Worm (Caenorhabditis elegans) whole organism, L1 larva: Measurements from ENCODE around the gene grl-10.

Experiments
- C16A3.4 ChIP-seq: fragments of 150-350 bp; optimal IDR thresholded peaks from 2 replicates; lab custom pipeline; 2014; ENCODE audit warnings: missing biosample characterization, missing genetic modification characterization
- C34B4.2 ChIP-seq: sonication (generic microtip); optimal IDR thresholded peaks from 2 replicates; lab custom pipeline; 2017; ENCODE audit warnings: mild to moderate bottlenecking, missing genetic modification characterization, missing compliant biosample characterization
- aly-2 ChIP-seq: fragments of 150-350 bp; optimal IDR thresholded peaks from 2 replicates; lab custom pipeline; 2014; ENCODE audit warnings: missing biosample characterization, missing genetic modification characterization
- ceh-8 ChIP-seq: fragments of 200-800 bp; sonication (Bioruptor generic); optimal IDR thresholded peaks from 2 replicates; lab custom pipeline; 2018; ENCODE audit warnings: mild to moderate bottlenecking, missing genetic modification characterization, moderate library complexity, missing compliant biosample characterization
- ceh-90 ChIP-seq: sonication (generic microtip); optimal IDR thresholded peaks from 2 replicates; lab custom pipeline; 2016; ENCODE audit warnings: missing genetic modification characterization, missing compliant biosample characterization
- dpl-1 ChIP-seq, 3 experiments: fragments of 150-350 bp in 2 of 3; sonication (generic microtip) in 1 of 3; optimal IDR thresholded peaks; 2 replicates each; lab custom pipeline; 2014 to 2017; ENCODE audit warnings: missing biosample characterization in 3 of 3, missing genetic modification characterization in 3 of 3, missing genetic modification reagents in 3 of 3
- dsc-1 ChIP-seq: sonication (generic microtip); optimal IDR thresholded peaks from 2 replicates; lab custom pipeline; 2016; ENCODE audit warnings: mild to moderate bottlenecking, missing genetic modification characterization, missing compliant biosample characterization
- egl-13 ChIP-seq: sonication (generic microtip); optimal IDR thresholded peaks from 2 replicates; lab custom pipeline; 2016; ENCODE audit warnings: missing genotype, missing genetic modification reagents, missing genetic modification characterization, missing compliant biosample characterization
- egl-27 ChIP-seq, 2 experiments: fragments of 150-350 bp in 1 of 2; sonication (generic microtip); optimal IDR thresholded peaks; 3 replicates each; lab custom pipeline; 2017 to 2018; ENCODE audit warnings: missing biosample characterization in 2 of 2, missing genetic modification characterization in 2 of 2, missing genetic modification reagents in 2 of 2
- elt-2 ChIP-seq: sonication (generic microtip); optimal IDR thresholded peaks from 2 replicates; lab custom pipeline; 2016; ENCODE audit warnings: missing genetic modification characterization, mild to moderate bottlenecking, inconsistent platforms, missing compliant biosample characterization, missing genetic modification reagents
- elt-3 ChIP-seq, 6 experiments: fragments of 150-350 bp in 1 of 6; sonication (generic microtip); optimal IDR thresholded peaks; 2 replicates each; lab custom pipeline; 2017 to 2018; ENCODE audit warnings: missing biosample characterization in 6 of 6, missing genetic modification characterization in 6 of 6, inconsistent platforms in 1 of 6
- ets-5 ChIP-seq: fragments of 200-800 bp; sonication (Bioruptor generic); IDR thresholded peaks from 2 replicates; pipeline ENCODE4 v1.3.6; 2022; ENCODE audit warnings: missing genetic modification characterization, missing compliant biosample characterization
- fkh-10 ChIP-seq: sonication (generic microtip); optimal IDR thresholded peaks from 2 replicates; lab custom pipeline; 2017; ENCODE audit warnings: missing biosample characterization, missing genetic modification reagents, missing genetic modification characterization
- fkh-4 ChIP-seq: sonication (generic microtip); optimal IDR thresholded peaks from 2 replicates; lab custom pipeline; 2016; ENCODE audit warnings: missing compliant biosample characterization, missing genetic modification characterization, borderline replicate concordance
- fkh-8 ChIP-seq: sonication (generic microtip); optimal IDR thresholded peaks from 2 replicates; lab custom pipeline; 2016; ENCODE audit warnings: mild to moderate bottlenecking, missing genetic modification characterization, missing compliant biosample characterization
- fos-1 ChIP-seq: fragments of 150-350 bp; optimal IDR thresholded peaks from 2 replicates; lab custom pipeline; 2014; ENCODE audit warnings: missing biosample characterization, missing genetic modification characterization
- grh-1 ChIP-seq: fragments of 200-800 bp; sonication (Bioruptor generic); IDR thresholded peaks from 2 replicates; pipeline ENCODE4 v1.3.6; 2022; ENCODE audit warnings: missing genetic modification reagents, missing genetic modification characterization, missing compliant biosample characterization
- hlh-4 ChIP-seq: sonication (generic microtip); optimal IDR thresholded peaks from 2 replicates; lab custom pipeline; 2016; ENCODE audit warnings: mild to moderate bottlenecking, missing genetic modification characterization, missing compliant biosample characterization
- isw-1 ChIP-seq: fragments of 200-800 bp; sonication (Bioruptor generic); IDR thresholded peaks from 2 replicates; pipeline ENCODE4 v1.3.6; 2022; ENCODE audit warnings: missing genetic modification characterization, missing compliant biosample characterization
- jun-1 ChIP-seq: fragments of 150-350 bp; optimal IDR thresholded peaks from 2 replicates; lab custom pipeline; 2014; ENCODE audit warnings: missing biosample characterization, missing genetic modification reagents, missing genetic modification characterization
- lin-15B ChIP-seq: fragments of 150-350 bp; sonication (generic microtip); optimal IDR thresholded peaks from 3 replicates; lab custom pipeline; 2014; ENCODE audit warnings: missing biosample characterization, missing genetic modification characterization
- lin-39 ChIP-seq: fragments of 150-350 bp; optimal IDR thresholded peaks from 2 replicates; lab custom pipeline; 2014; ENCODE audit warnings: missing biosample characterization, missing genetic modification reagents, missing genetic modification characterization
- lir-3 ChIP-seq: sonication (generic microtip); optimal IDR thresholded peaks from 2 replicates; lab custom pipeline; 2016; ENCODE audit warnings: mild to moderate bottlenecking, missing genetic modification characterization, moderate library complexity, missing compliant biosample characterization; ENCODE audit not compliant: poor library complexity
- lsy-2 ChIP-seq, 2 experiments: fragments of 150-350 bp; optimal IDR thresholded peaks; 2 replicates each; lab custom pipeline; 2014; ENCODE audit warnings: missing biosample characterization in 2 of 2, missing genetic modification characterization in 2 of 2
- mab-9 ChIP-seq: fragments of 200-800 bp; sonication (Bioruptor generic); IDR thresholded peaks from 2 replicates; pipeline ENCODE4 v1.3.6; 2022; ENCODE audit warnings: missing genetic modification reagents, missing genetic modification characterization, missing compliant biosample characterization
- mdl-1 ChIP-seq, 2 experiments: fragments of 150-350 bp; optimal IDR thresholded peaks; 2 replicates each; lab custom pipeline; 2014 to 2017; ENCODE audit warnings: missing biosample characterization in 2 of 2, missing genetic modification characterization in 2 of 2, inconsistent platforms in 1 of 2
- mef-2 ChIP-seq: fragments of 150-350 bp; optimal IDR thresholded peaks from 2 replicates; lab custom pipeline; 2014; ENCODE audit warnings: missing biosample characterization, missing genetic modification characterization
- nhr-11 ChIP-seq: fragments of 150-350 bp; optimal IDR thresholded peaks from 2 replicates; lab custom pipeline; 2014; ENCODE audit warnings: missing biosample characterization, missing genetic modification characterization
- nhr-19 ChIP-seq: fragments of 200-800 bp; sonication (Bioruptor generic); conservative IDR thresholded peaks from 2 replicates; pipeline ENCODE4 v1.3.6; 2022; ENCODE audit warnings: missing genetic modification characterization, missing compliant biosample characterization
- nhr-20 ChIP-seq: sonication (generic microtip); optimal IDR thresholded peaks from 2 replicates; lab custom pipeline; 2016; ENCODE audit warnings: mild to moderate bottlenecking, missing genetic modification characterization, missing compliant biosample characterization
- nhr-47 ChIP-seq: sonication (generic microtip); optimal IDR thresholded peaks from 2 replicates; lab custom pipeline; 2016; ENCODE audit warnings: mild to moderate bottlenecking, missing genetic modification characterization, moderate library complexity, missing compliant biosample characterization
- nhr-71 ChIP-seq: sonication (generic microtip); optimal IDR thresholded peaks from 2 replicates; lab custom pipeline; 2016; ENCODE audit warnings: mild to moderate bottlenecking, missing genetic modification characterization, moderate library complexity, missing compliant biosample characterization
- nhr-76 ChIP-seq: sonication (generic microtip); optimal IDR thresholded peaks from 2 replicates; lab custom pipeline; 2017; ENCODE audit warnings: missing biosample characterization, missing genetic modification characterization
- nhr-77 ChIP-seq: fragments of 150-350 bp; optimal IDR thresholded peaks from 2 replicates; lab custom pipeline; 2014; ENCODE audit warnings: missing biosample characterization, missing genetic modification characterization
- nhr-84 ChIP-seq: sonication (generic microtip); optimal IDR thresholded peaks from 2 replicates; lab custom pipeline; 2017; ENCODE audit warnings: missing biosample characterization, missing genetic modification characterization
- nhr-85 ChIP-seq: sonication (generic microtip); peaks from one replicate; lab custom pipeline; 2016; ENCODE audit warnings: missing genetic modification characterization, inconsistent platforms, missing compliant biosample characterization
- nhr-90 ChIP-seq: sonication (generic microtip); optimal IDR thresholded peaks from 2 replicates; lab custom pipeline; 2016; ENCODE audit warnings: mild to moderate bottlenecking, missing genetic modification characterization, missing compliant biosample characterization; ENCODE audit not compliant: poor library complexity
- pqm-1 ChIP-seq: sonication (generic microtip); optimal IDR thresholded peaks from 3 replicates; lab custom pipeline; 2017; ENCODE audit warnings: missing biosample characterization, missing genetic modification characterization
- rnt-1 ChIP-seq: sonication (generic microtip); optimal IDR thresholded peaks from 2 replicates; lab custom pipeline; 2016; ENCODE audit warnings: mild to moderate bottlenecking, missing genetic modification characterization, moderate library complexity, missing compliant biosample characterization
- skn-1 ChIP-seq: fragments of 150-350 bp; optimal IDR thresholded peaks from 2 replicates; lab custom pipeline; 2014; ENCODE audit warnings: missing biosample characterization, missing genetic modification characterization
- snu-23 ChIP-seq: sonication (generic microtip); optimal IDR thresholded peaks from 2 replicates; lab custom pipeline; 2016; ENCODE audit warnings: missing genetic modification characterization, missing compliant biosample characterization
- sox-4 ChIP-seq: sonication (generic microtip); optimal IDR thresholded peaks from 2 replicates; lab custom pipeline; 2016; ENCODE audit warnings: missing genetic modification characterization, missing compliant biosample characterization
- sptf-1 ChIP-seq: fragments of 150-350 bp; optimal IDR thresholded peaks from 2 replicates; lab custom pipeline; 2014; ENCODE audit warnings: missing biosample characterization, missing genetic modification characterization
- swsn-7 ChIP-seq: sonication (generic microtip); optimal IDR thresholded peaks from 2 replicates; lab custom pipeline; 2016; ENCODE audit warnings: missing genetic modification characterization, missing compliant biosample characterization
- tbx-2 ChIP-seq: sonication (generic microtip); optimal IDR thresholded peaks from 2 replicates; lab custom pipeline; 2016; ENCODE audit warnings: missing genetic modification characterization, missing compliant biosample characterization
- unc-130 ChIP-seq: fragments of 150-350 bp; optimal IDR thresholded peaks from 2 replicates; lab custom pipeline; 2017; ENCODE audit warnings: missing biosample characterization, missing genetic modification characterization, inconsistent platforms
- unc-30 ChIP-seq: sonication (generic microtip); optimal IDR thresholded peaks from 2 replicates; lab custom pipeline; 2017; ENCODE audit warnings: missing biosample characterization, missing genetic modification characterization
- unc-62 ChIP-seq: fragments of 150-350 bp; optimal IDR thresholded peaks from 2 replicates; lab custom pipeline; 2014; ENCODE audit warnings: missing biosample characterization, missing genetic modification reagents, missing genetic modification characterization
- unc-98 ChIP-seq: fragments of 200-800 bp; sonication (Bioruptor generic); IDR thresholded peaks from 2 replicates; pipeline ENCODE4 v1.3.6; 2022; ENCODE audit warnings: missing genetic modification characterization, missing compliant biosample characterization
- vab-15 ChIP-seq: sonication (generic microtip); optimal IDR thresholded peaks from 2 replicates; lab custom pipeline; 2017; ENCODE audit warnings: missing genotype, mild to moderate bottlenecking, missing genetic modification characterization, missing compliant biosample characterization
- xbp-1 ChIP-seq: sonication (generic microtip); optimal IDR thresholded peaks from 2 replicates; lab custom pipeline; 2016; ENCODE audit warnings: missing genetic modification characterization, missing compliant biosample characterization
- zag-1 ChIP-seq: fragments of 150-350 bp; optimal IDR thresholded peaks from 2 replicates; lab custom pipeline; 2014; ENCODE audit warnings: missing biosample characterization, missing genetic modification characterization
- zip-4 ChIP-seq: fragments of 200-800 bp; sonication (Bioruptor generic); optimal IDR thresholded peaks from 2 replicates; lab custom pipeline; 2018; ENCODE audit warnings: mild to moderate bottlenecking, missing genetic modification characterization, moderate library complexity, missing compliant biosample characterization
- ztf-4 ChIP-seq: fragments of 150-350 bp; optimal IDR thresholded peaks from 2 replicates; lab custom pipeline; 2014; ENCODE audit warnings: missing biosample characterization, missing genetic modification characterization

grl-10 gene

ce11 chrV:7822655-7823054 is 48.3 kb downstream of the grl-10 start:
- TF ChIP-seq nhr-84 (tag; lab: Kevin White, UChicago) (no peak), unc-30 (tag; lab: Kevin White, UChicago) (no peak), tbx-2 (tag; lab: Kevin White, UChicago) (peak; percentile 33), C34B4.2 (no peak), nhr-76 (no peak), zip-4 (GFP tag; lab: Kevin White, UChicago) (no peak), nhr-19 (GFP tag; lab: Robert Waterston, UW) (peak; percentile 47), lin-39 (peak; percentile 23), fkh-10 (GFP tag; lab: Kevin White, UChicago) (no peak), lsy-2 (tag; optimal IDR thresholded peaks at IDR 0.05; lab: Kevin White, UChicago) (peak; percentile 31 to 45), nhr-47 (tag; lab: Kevin White, UChicago) (no peak), ztf-4 (tag; lab: Kevin White, UChicago) (peak; percentile 56), skn-1 (tag; lab: Kevin White, UChicago) (no peak), fkh-8 (tag; lab: Kevin White, UChicago) (no peak), dsc-1 (tag; lab: Kevin White, UChicago) (peak; percentile 49), vab-15 (tag; lab: Kevin White, UChicago) (no peak), ets-5 (GFP tag; lab: Robert Waterston, UW) (no peak), snu-23 (GFP tag; lab: Kevin White, UChicago) (peak; percentile 53), swsn-7 (peak; percentile 37), sptf-1 (no peak), zag-1 (tag; lab: Kevin White, UChicago) (no peak), grh-1 (GFP tag; lab: Robert Waterston, UW) (no peak), hlh-4 (no peak), dpl-1 (GFP tag; optimal IDR thresholded peaks at IDR 0.05; lab: Kevin White, UChicago) (no peak), nhr-71 (tag; lab: Kevin White, UChicago) (peak; percentile 86), mef-2 (tag; lab: Kevin White, UChicago) (peak; percentile 33), lir-3 (tag; lab: Kevin White, UChicago) (no peak), lin-15B (no peak), nhr-77 (tag; lab: Kevin White, UChicago) (no peak), xbp-1 (peak; percentile 29), fos-1 (tag; lab: Kevin White, UChicago) (peak; percentile 39), unc-130 (tag; lab: Kevin White, UChicago) (peak; percentile 46), mab-9 (no peak), elt-2 (no peak), C16A3.4 (no peak), nhr-90 (no peak), aly-2 (tag; lab: Kevin White, UChicago) (no peak), pqm-1 (tag; lab: Kevin White, UChicago) (no peak), unc-62 (no peak), isw-1 (GFP tag; lab: Robert Waterston, UW) (no peak), egl-13 (tag; lab: Kevin White, UChicago) (no peak), jun-1 (tag; lab: Kevin White, UChicago) (no peak), unc-98 (GFP tag; lab: Robert Waterston, UW) (0 out of 2 replicates have a peak, but pooled peaks have one; percentile 27), egl-27 (tag; optimal IDR thresholded peaks at IDR 0.05; lab: Kevin White, UChicago) (no peak), ceh-90 (tag; lab: Kevin White, UChicago) (no peak), elt-3 (tag; optimal IDR thresholded peaks at IDR 0.05; lab: Kevin White, UChicago) (no peak), fkh-4 (tag; lab: Kevin White, UChicago) (no peak), sox-4 (no peak), nhr-11 (tag; lab: Kevin White, UChicago) (no peak), nhr-20 (tag; lab: Kevin White, UChicago) (peak; percentile 44), rnt-1 (tag; lab: Kevin White, UChicago) (peak; percentile 80), nhr-85 (tag; lab: Kevin White, UChicago) (no peak), ceh-8 (GFP tag; lab: Kevin White, UChicago) (no peak), mdl-1 (tag; optimal IDR thresholded peaks at IDR 0.05; lab: Kevin White, UChicago) (peak in 1 of 2 experiments; percentile 15)
